Worm (Caenorhabditis elegans): ENCODE results near the gene scc-3.

The scc-3 gene

DNA sequence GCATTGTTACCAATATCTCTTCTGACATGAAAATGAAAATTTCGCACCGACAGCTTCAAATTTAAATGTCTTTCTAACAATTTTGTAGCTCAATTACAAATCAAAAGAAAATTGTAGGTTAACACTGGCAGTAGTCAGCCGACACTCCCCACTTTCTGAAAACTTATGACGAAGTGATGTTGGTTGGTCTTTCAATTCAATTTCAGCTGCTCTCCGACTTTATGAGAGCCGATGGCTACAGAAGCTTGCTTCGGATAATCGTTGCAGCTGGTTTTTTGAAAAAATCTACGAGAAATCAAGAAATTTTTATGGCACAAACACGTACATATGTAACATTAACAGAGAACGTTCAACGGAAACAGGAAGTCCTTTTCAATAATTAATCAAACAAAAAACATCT, 21.1 kb downstream of the scc-3 start, which contains the start of gene sre-20:
Gene sre-20, minus strand, starts transcription at position 101 of the 400 bp plus-strand sequence.
- TF ChIP-seq nhr-77 (tag; optimal IDR thresholded peaks at IDR 0.05): no peak
- TF ChIP-seq sem-4 (tag; optimal IDR thresholded peaks at IDR 0.05): no peak
- no peak for TF ChIP-seq ZK546.5 (tag; optimal IDR thresholded peaks at IDR 0.05)
- no peak for TF ChIP-seq egl-27 (tag; optimal IDR thresholded peaks at IDR 0.05)
- TF ChIP-seq ztf-4 (tag; optimal IDR thresholded peaks at IDR 0.05): no peak
- no peak for TF ChIP-seq nhr-6 (tag; optimal IDR thresholded peaks at IDR 0.05)
- no peak for TF ChIP-seq sma-9 (GFP tag; optimal IDR thresholded peaks at IDR 0.05)
- TF ChIP-seq sma-9 (tag; optimal IDR thresholded peaks at IDR 0.05): no peak
- TF ChIP-seq mbf-1 (tag; optimal IDR thresholded peaks at IDR 0.05): no peak
- no peak for TF ChIP-seq ztf-1 (GFP tag; conservative IDR thresholded peaks at IDR 0.05)
- no peak for TF ChIP-seq fos-1 (tag; optimal IDR thresholded peaks at IDR 0.05)
- no peak for TF ChIP-seq nhr-25 (tag; optimal IDR thresholded peaks at IDR 0.05)
- TF ChIP-seq unc-39 (tag; optimal IDR thresholded peaks at IDR 0.05): no peak
- no peak for TF ChIP-seq Y55F3AM.14 (GFP tag; optimal IDR thresholded peaks at IDR 0.05)
- no peak for TF ChIP-seq R02D3.7 (tag; optimal IDR thresholded peaks at IDR 0.05)
- no peak for TF ChIP-seq elt-3 (tag; optimal IDR thresholded peaks at IDR 0.05)
- no peak for TF ChIP-seq ama-1 (optimal IDR thresholded peaks at IDR 0.05)
- no peak for TF ChIP-seq snpc-4 (tag; optimal IDR thresholded peaks at IDR 0.05)
- TF ChIP-seq alr-1 (tag; optimal IDR thresholded peaks at IDR 0.05): no peak
- no peak for TF ChIP-seq unc-55 (GFP tag; optimal IDR thresholded peaks at IDR 0.05)

DNA sequence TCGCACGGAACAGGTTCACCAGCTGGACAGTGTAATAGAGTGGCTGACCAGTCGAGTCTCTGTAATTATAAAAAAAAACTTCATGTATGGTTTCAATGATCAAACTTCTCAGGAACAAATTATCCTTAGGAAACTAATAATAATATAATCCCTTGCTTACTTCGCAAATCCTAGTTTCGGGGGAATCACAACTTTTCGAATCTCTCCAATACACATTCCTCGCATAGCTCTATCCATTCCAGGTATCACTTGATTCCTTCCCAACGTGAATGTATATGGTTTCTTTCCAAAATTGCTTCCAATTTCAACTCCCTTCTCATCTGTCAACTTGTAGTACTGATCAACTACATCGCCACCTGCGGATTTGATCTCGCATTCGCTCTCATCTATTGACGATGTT, 22.6 kb downstream of the scc-3 start:
- TF ChIP-seq aly-2 (tag; optimal IDR thresholded peaks at IDR 0.05) (no peak), egl-27 (tag; optimal IDR thresholded peaks at IDR 0.05) (no peak), nhr-11 (tag; optimal IDR thresholded peaks at IDR 0.05) (no peak), sma-9 (GFP tag; optimal IDR thresholded peaks at IDR 0.05) (no peak), sma-9 (tag; optimal IDR thresholded peaks at IDR 0.05) (no peak), Y55F3AM.14 (GFP tag; optimal IDR thresholded peaks at IDR 0.05) (no peak), mbf-1 (tag; optimal IDR thresholded peaks at IDR 0.05) (no peak)

DNA sequence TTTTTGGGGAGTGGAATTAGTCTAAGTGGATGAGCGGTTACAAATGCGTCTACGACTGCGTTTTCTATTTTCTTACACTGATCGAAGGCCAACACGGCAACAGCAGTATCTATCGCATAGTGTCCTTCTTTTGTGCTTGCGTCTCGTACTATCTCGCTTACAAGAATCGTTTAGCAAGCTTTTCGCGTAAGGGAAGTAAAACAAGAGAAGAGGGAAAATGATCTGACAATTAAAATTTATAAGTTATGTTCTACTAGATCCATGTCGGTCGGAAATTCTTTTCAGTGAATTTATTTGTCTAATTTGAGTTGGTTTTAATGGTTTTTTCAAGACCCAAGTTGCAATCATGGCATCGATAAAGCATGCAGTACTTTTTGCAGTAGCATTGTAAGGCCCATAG, 23.3 kb downstream of the scc-3 start, which contains the start of gene fkb-4:
Gene fkb-4, minus strand, starts transcription at position 101 of the 400 bp plus-strand sequence.
- TF ChIP-seq ztf-4 (tag; optimal IDR thresholded peaks at IDR 0.05): no peak
- TF ChIP-seq ZK546.5 (tag; optimal IDR thresholded peaks at IDR 0.05): no peak
- TF ChIP-seq lsy-2 (tag; optimal IDR thresholded peaks at IDR 0.05): no peak
- no peak for TF ChIP-seq sma-3 (GFP tag; optimal IDR thresholded peaks at IDR 0.05)
- TF ChIP-seq F13H6.1 (tag; optimal IDR thresholded peaks at IDR 0.05): no peak
- TF ChIP-seq Y55F3AM.14 (GFP tag; optimal IDR thresholded peaks at IDR 0.05): no peak
- TF ChIP-seq egl-27 (tag; optimal IDR thresholded peaks at IDR 0.05): no peak
- TF ChIP-seq nhr-77 (tag; optimal IDR thresholded peaks at IDR 0.05): no peak

DNA sequence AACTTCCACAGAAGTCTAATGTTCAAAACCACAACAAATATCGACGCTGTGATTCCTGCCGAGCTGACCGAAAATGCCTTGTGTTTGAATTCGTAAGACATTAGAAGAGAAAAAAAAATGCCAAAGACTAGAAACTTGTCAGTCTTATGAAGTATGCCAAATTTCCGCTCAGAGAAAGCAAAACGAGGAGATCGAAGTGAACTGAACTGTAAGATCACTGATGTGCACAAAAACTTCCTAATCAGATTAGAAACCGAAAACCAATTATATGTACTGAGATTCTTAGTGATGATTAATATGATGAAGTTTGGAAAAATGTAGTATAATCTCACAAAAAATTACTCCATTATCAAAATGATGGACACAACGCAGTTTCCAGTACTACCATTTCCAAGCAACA, 24.7 kb downstream of the scc-3 start, which contains the start of gene srbc-44:
Gene srbc-44, minus strand, starts transcription at position 101 of the 400 bp plus-strand sequence.
- TF ChIP-seq F13H6.1 (tag; optimal IDR thresholded peaks at IDR 0.05) (no peak), lsy-2 (tag; optimal IDR thresholded peaks at IDR 0.05) (no peak), gmeb-1 (tag; optimal IDR thresholded peaks at IDR 0.05) (no peak), nhr-10 (tag; optimal IDR thresholded peaks at IDR 0.05) (no peak), ama-1 (optimal IDR thresholded peaks at IDR 0.05) (no peak), nhr-77 (tag; optimal IDR thresholded peaks at IDR 0.05) (no peak), dmd-4 (tag; optimal IDR thresholded peaks at IDR 0.05) (no peak), ceh-16 (tag; optimal IDR thresholded peaks at IDR 0.05) (no peak), elt-1 (tag; optimal IDR thresholded peaks at IDR 0.05) (no peak), lin-39 (tag; optimal IDR thresholded peaks at IDR 0.05) (no peak), nhr-11 (tag; optimal IDR thresholded peaks at IDR 0.05) (no peak), nhr-23 (tag; optimal IDR thresholded peaks at IDR 0.05) (no peak), sem-4 (tag; optimal IDR thresholded peaks at IDR 0.05) (no peak), mab-5 (tag; optimal IDR thresholded peaks at IDR 0.05) (no peak), zag-1 (tag; optimal IDR thresholded peaks at IDR 0.05) (no peak), crh-2 (tag; optimal IDR thresholded peaks at IDR 0.05) (no peak), snpc-4 (tag; optimal IDR thresholded peaks at IDR 0.05) (no peak), sma-3 (GFP tag; optimal IDR thresholded peaks at IDR 0.05) (no peak), mbf-1 (tag; optimal IDR thresholded peaks at IDR 0.05) (no peak), peb-1 (tag; optimal IDR thresholded peaks at IDR 0.05) (no peak)

DNA sequence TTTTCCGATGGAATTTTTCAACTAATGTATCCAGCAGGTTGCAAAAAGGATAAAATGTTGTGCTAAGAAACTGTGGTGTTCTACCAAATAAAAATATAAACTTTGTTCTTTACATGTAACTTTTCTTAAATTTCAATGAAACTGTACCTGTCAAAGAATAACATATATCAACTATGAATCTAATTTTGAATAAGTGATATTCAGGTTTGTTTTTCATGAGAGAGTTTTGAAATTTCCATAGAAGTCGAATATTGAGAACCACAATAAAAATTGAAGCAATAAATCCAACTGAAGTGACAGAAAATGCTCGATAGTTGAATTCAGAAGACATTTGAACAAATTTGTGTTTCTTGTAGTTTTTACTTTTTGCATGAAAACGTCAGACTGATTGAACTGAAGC, 26.4 kb downstream of the scc-3 start, which contains the start of gene srbc-43:
Gene srbc-43, minus strand, starts transcription at position 331 of the 400 bp plus-strand sequence.
- TF ChIP-seq peb-1 (tag; optimal IDR thresholded peaks at IDR 0.05): no peak
- no peak for TF ChIP-seq gmeb-1 (tag; optimal IDR thresholded peaks at IDR 0.05)
